Fruit fly (Drosophila melanogaster) whole organism, embryonic: ENCODE measurements around the gene FucTA.

Experiments
- Bdp1 ChIP-seq: fragments of 200-800 bp; sonication (Bioruptor generic); optimal IDR thresholded peaks from 3 replicates; lab custom pipeline; 2016; ENCODE audit warnings: missing biosample characterization, missing genetic modification characterization
- CG10267 ChIP-seq: fragments of 200-800 bp; sonication (Bioruptor generic); optimal IDR thresholded peaks from 2 replicates; lab custom pipeline; 2018; ENCODE audit warnings: missing biosample characterization, mild to moderate bottlenecking, missing genetic modification characterization, moderate library complexity
- CG10543 ChIP-seq: fragments of 200-800 bp; sonication (Bioruptor generic); optimal IDR thresholded peaks from 3 replicates; lab custom pipeline; 2017; ENCODE audit warnings: missing biosample characterization, mild to moderate bottlenecking, missing genetic modification characterization, moderate library complexity
- CG10979 ChIP-seq: fragments of 200-800 bp; sonication (Bioruptor generic); optimal IDR thresholded peaks from 2 replicates; lab custom pipeline; 2018; ENCODE audit warnings: missing biosample characterization, mild to moderate bottlenecking, missing genetic modification characterization, moderate library complexity
- CG11456 ChIP-seq: fragments of 200-800 bp; sonication (Bioruptor generic); IDR thresholded peaks from 3 replicates; pipeline ENCODE4 v1.3.6; 2022; ENCODE audit warnings: missing biosample characterization, missing genetic modification characterization
- CG11504 ChIP-seq: fragments of 200-800 bp; sonication (Bioruptor generic); optimal IDR thresholded peaks from 3 replicates; lab custom pipeline; 2019; ENCODE audit warnings: missing biosample characterization, mild to moderate bottlenecking, missing genetic modification characterization, moderate library complexity
- CG11560 ChIP-seq: fragments of 200-800 bp; sonication (Bioruptor generic); IDR thresholded peaks from 3 replicates; pipeline ENCODE4 v1.3.6; 2022; ENCODE audit warnings: missing biosample characterization, missing genetic modification characterization
- CG11723 ChIP-seq: fragments of 200-800 bp; sonication (Bioruptor generic); optimal IDR thresholded peaks from 2 replicates; lab custom pipeline; 2017; ENCODE audit warnings: missing biosample characterization, mild to moderate bottlenecking, missing genetic modification characterization
- CG12744 ChIP-seq: fragments of 200-800 bp; sonication (Bioruptor generic); optimal IDR thresholded peaks from 2 replicates; lab custom pipeline; 2016; ENCODE audit warnings: missing biosample characterization, missing genetic modification characterization
- CG14014 ChIP-seq: fragments of 200-800 bp; sonication (Bioruptor generic); IDR thresholded peaks from 2 replicates; pipeline ENCODE4 v1.3.6; 2022; ENCODE audit warnings: missing biosample characterization, missing genetic modification characterization
- CG14965 ChIP-seq: fragments of 200-800 bp; sonication (Bioruptor generic); optimal IDR thresholded peaks from 2 replicates; lab custom pipeline; 2016; ENCODE audit warnings: missing biosample characterization, missing genetic modification characterization, borderline replicate concordance
- CG1602 ChIP-seq: fragments of 200-800 bp; sonication (Bioruptor generic); optimal IDR thresholded peaks from 3 replicates; lab custom pipeline; 2016; ENCODE audit warnings: missing biosample characterization, missing genetic modification characterization
- CG16779 ChIP-seq: fragments of 200-800 bp; sonication (Bioruptor generic); IDR thresholded peaks from 2 replicates; pipeline ENCODE4 v1.3.6; 2022; ENCODE audit warnings: missing biosample characterization, missing genetic modification characterization
- CG17829 ChIP-seq: fragments of 200-800 bp; optimal IDR thresholded peaks from 2 replicates; lab custom pipeline; 2019; ENCODE audit warnings: missing biosample characterization, mild to moderate bottlenecking, missing genetic modification characterization, moderate library complexity
- CG18262 ChIP-seq: fragments of 200-800 bp; optimal IDR thresholded peaks from 3 replicates; lab custom pipeline; 2019; ENCODE audit warnings: missing biosample characterization, mild to moderate bottlenecking, missing genetic modification characterization, moderate library complexity
- CG31365 ChIP-seq: fragments of 200-800 bp; sonication (Bioruptor generic); optimal IDR thresholded peaks from 2 replicates; lab custom pipeline; 2018; ENCODE audit warnings: missing biosample characterization, mild to moderate bottlenecking, missing genetic modification characterization
- CG3407 ChIP-seq: fragments of 200-800 bp; sonication (Bioruptor generic); optimal IDR thresholded peaks from 2 replicates; lab custom pipeline; 2018; ENCODE audit warnings: missing biosample characterization, mild to moderate bottlenecking, missing genetic modification characterization
- CG4328 ChIP-seq: fragments of 200-800 bp; sonication (Bioruptor generic); optimal IDR thresholded peaks from 3 replicates; lab custom pipeline; 2017; ENCODE audit warnings: missing biosample characterization, missing genetic modification reagents, missing genetic modification characterization
- CG8281 ChIP-seq: fragments of 200-800 bp; sonication (Bioruptor generic); optimal IDR thresholded peaks from 2 replicates; lab custom pipeline; 2018; ENCODE audit warnings: missing biosample characterization, mild to moderate bottlenecking, missing genetic modification characterization, moderate library complexity
- CG8359 ChIP-seq: fragments of 200-800 bp; sonication (Bioruptor generic); optimal IDR thresholded peaks from 2 replicates; lab custom pipeline; 2017; ENCODE audit warnings: missing biosample characterization, mild to moderate bottlenecking, missing genetic modification characterization, borderline replicate concordance
- CG8944 ChIP-seq: fragments of 200-800 bp; sonication (Bioruptor generic); optimal IDR thresholded peaks from 3 replicates; lab custom pipeline; 2016; ENCODE audit warnings: missing biosample characterization, missing genetic modification characterization
- CTCF ChIP-seq: fragments of 200-800 bp; sonication (Bioruptor generic); optimal IDR thresholded peaks from 2 replicates; lab custom pipeline; 2017; ENCODE audit warnings: missing biosample characterization, mild to moderate bottlenecking, missing genetic modification characterization, moderate library complexity
- D ChIP-seq, 2 experiments: fragments of 200-800 bp in 1 of 2; fragments of >200 bp in 1 of 2; sonication (Bioruptor generic) in 1 of 2; optimal IDR thresholded peaks; 2 replicates in 1 of 2; 3 replicates in 1 of 2; lab custom pipeline; 2017; ENCODE audit warnings: mild to moderate bottlenecking in 1 of 2, missing biosample characterization in 1 of 2, missing genetic modification characterization in 1 of 2, missing genetic modification reagents in 1 of 2
- D19B ChIP-seq: fragments of 200-800 bp; sonication (Bioruptor generic); optimal IDR thresholded peaks from 2 replicates; lab custom pipeline; 2017; ENCODE audit warnings: missing biosample characterization, mild to moderate bottlenecking, missing genetic modification characterization
- Dbx ChIP-seq: fragments of 200-800 bp; sonication (Bioruptor generic); IDR thresholded peaks from 3 replicates; pipeline ENCODE4 v1.3.6; 2022; ENCODE audit warnings: missing biosample characterization, missing genetic modification characterization
- MBD-R2 ChIP-seq: fragments of 200-800 bp; sonication (Bioruptor generic); IDR thresholded peaks from 2 replicates; pipeline ENCODE4 v1.3.6; 2022; ENCODE audit warnings: missing biosample characterization, missing genetic modification characterization
- MTF-1 ChIP-seq: fragments of 200-800 bp; sonication (Bioruptor generic); optimal IDR thresholded peaks from 2 replicates; lab custom pipeline; 2018; ENCODE audit warnings: missing biosample characterization, mild to moderate bottlenecking, missing genetic modification characterization, borderline replicate concordance
- Nf-YA ChIP-seq: fragments of 200-800 bp; sonication (Bioruptor generic); IDR thresholded peaks from 2 replicates; pipeline ENCODE4 v1.3.6; 2022; ENCODE audit warnings: missing biosample characterization, missing genetic modification characterization
- Rfx ChIP-seq: fragments of 200-800 bp; sonication (Bioruptor generic); IDR thresholded peaks from 2 replicates; pipeline ENCODE4 v1.3.6; 2022; ENCODE audit warnings: missing biosample characterization, missing genetic modification characterization
- Sin3A ChIP-seq: fragments of >200 bp; optimal IDR thresholded peaks from 2 replicates; lab custom pipeline; 2018
- Sox100B ChIP-seq: fragments of 200-800 bp; sonication (Bioruptor generic); optimal IDR thresholded peaks from 3 replicates; lab custom pipeline; 2018; ENCODE audit warnings: missing biosample characterization, mild to moderate bottlenecking, missing genetic modification characterization
- Sry-β ChIP-seq: fragments of 200-800 bp; sonication (Bioruptor generic); optimal IDR thresholded peaks from 2 replicates; lab custom pipeline; 2018; ENCODE audit warnings: missing biosample characterization, mild to moderate bottlenecking, missing genetic modification characterization, moderate library complexity
- Stat92E ChIP-seq, 3 experiments: fragments of >200 bp in 2 of 3; fragments of 200-800 bp in 1 of 3; sonication (Bioruptor generic) in 1 of 3; optimal IDR thresholded peaks; 2 replicates each; lab custom pipeline; 2017 to 2019; ENCODE audit warnings: missing biosample characterization in 3 of 3, missing genetic modification characterization in 3 of 3, mild to moderate bottlenecking in 1 of 3, moderate library complexity in 1 of 3
- Trl ChIP-seq, 3 experiments: fragments of >200 bp in 2 of 3; fragments of 200-800 bp in 1 of 3; sonication (Bioruptor generic) in 1 of 3; optimal IDR thresholded peaks; 2 replicates in 1 of 3; 3 replicates in 2 of 3; lab custom pipeline; 2016 to 2017; ENCODE audit warnings: missing biosample characterization in 1 of 3, missing genetic modification characterization in 1 of 3
- Vsx1 ChIP-seq: fragments of 200-800 bp; sonication (Bioruptor generic); optimal IDR thresholded peaks from 2 replicates; lab custom pipeline; 2017; ENCODE audit warnings: missing biosample characterization, mild to moderate bottlenecking, missing genetic modification characterization, missing genetic modification reagents
- cas ChIP-seq: fragments of 200-800 bp; sonication (Bioruptor generic); IDR thresholded peaks from 2 replicates; pipeline ENCODE4 v1.3.6; 2022; ENCODE audit warnings: missing biosample characterization, missing genetic modification characterization
- chm ChIP-seq: fragments of 200-800 bp; sonication (Bioruptor generic); IDR thresholded peaks from 2 replicates; pipeline ENCODE4 v1.3.6; 2022; ENCODE audit warnings: missing biosample characterization, missing genetic modification characterization
- dan ChIP-seq: fragments of 200-800 bp; sonication (Bioruptor generic); IDR thresholded peaks from 2 replicates; pipeline ENCODE4 v1.3.6; 2022; ENCODE audit warnings: missing biosample characterization, missing genetic modification characterization
- danr ChIP-seq: fragments of 200-800 bp; sonication (Bioruptor generic); IDR thresholded peaks from 2 replicates; pipeline ENCODE4 v1.3.6; 2022; ENCODE audit warnings: missing biosample characterization, missing genetic modification characterization
- gt ChIP-seq: fragments of 200-800 bp; sonication (Bioruptor generic); IDR thresholded peaks from 2 replicates; pipeline ENCODE4 v1.3.6; 2022; ENCODE audit warnings: missing biosample characterization, missing genetic modification characterization
- pita ChIP-seq: fragments of 200-800 bp; sonication (Bioruptor generic); optimal IDR thresholded peaks from 2 replicates; lab custom pipeline; 2017; ENCODE audit warnings: missing biosample characterization, mild to moderate bottlenecking, missing genetic modification characterization
- psq ChIP-seq: fragments of 200-800 bp; sonication (Bioruptor generic); optimal IDR thresholded peaks from 2 replicates; lab custom pipeline; 2017; ENCODE audit warnings: missing biosample characterization, missing genetic modification characterization
- ro ChIP-seq: fragments of 200-800 bp; sonication (Bioruptor generic); IDR thresholded peaks from 2 replicates; pipeline ENCODE4 v1.3.6; 2022; ENCODE audit warnings: missing biosample characterization, missing genetic modification characterization
- sc ChIP-seq, 3 experiments: fragments of >200 bp in 2 of 3; fragments of 200-800 bp in 1 of 3; sonication (Bioruptor generic) in 1 of 3; optimal IDR thresholded peaks; 2 replicates in 2 of 3; 3 replicates in 1 of 3; lab custom pipeline; 2017; ENCODE audit warnings: mild to moderate bottlenecking in 1 of 3, missing biosample characterization in 1 of 3, missing genetic modification characterization in 1 of 3, missing genetic modification reagents in 1 of 3
- scrt ChIP-seq: fragments of 200-800 bp; sonication (Bioruptor generic); optimal IDR thresholded peaks from 2 replicates; lab custom pipeline; 2018; ENCODE audit warnings: missing biosample characterization, mild to moderate bottlenecking, missing genetic modification characterization, moderate library complexity
- trh ChIP-seq: fragments of 200-800 bp; sonication (Bioruptor generic); optimal IDR thresholded peaks from 2 replicates; lab custom pipeline; 2016; ENCODE audit warnings: missing biosample characterization, missing genetic modification characterization
- twi ChIP-seq: fragments of 200-800 bp; optimal IDR thresholded peaks from 2 replicates; lab custom pipeline; 2019; ENCODE audit warnings: missing biosample characterization, mild to moderate bottlenecking, missing genetic modification characterization, moderate library complexity
- usp ChIP-seq: fragments of >200 bp; optimal IDR thresholded peaks from 2 replicates; lab custom pipeline; 2017; ENCODE audit warnings: missing biosample characterization, missing genetic modification characterization
- zen2 ChIP-seq: fragments of 200-800 bp; sonication (Bioruptor generic); IDR thresholded peaks from 3 replicates; pipeline ENCODE4 v1.3.6; 2022; ENCODE audit warnings: missing biosample characterization, missing genetic modification characterization; ENCODE audit not compliant: partially characterized antibody
- zfh1 ChIP-seq: fragments of 200-800 bp; sonication (Bioruptor generic); IDR thresholded peaks from 3 replicates; pipeline ENCODE4 v1.3.6; 2022; ENCODE audit warnings: missing biosample characterization, missing genetic modification characterization

The FucTA gene

DNA sequence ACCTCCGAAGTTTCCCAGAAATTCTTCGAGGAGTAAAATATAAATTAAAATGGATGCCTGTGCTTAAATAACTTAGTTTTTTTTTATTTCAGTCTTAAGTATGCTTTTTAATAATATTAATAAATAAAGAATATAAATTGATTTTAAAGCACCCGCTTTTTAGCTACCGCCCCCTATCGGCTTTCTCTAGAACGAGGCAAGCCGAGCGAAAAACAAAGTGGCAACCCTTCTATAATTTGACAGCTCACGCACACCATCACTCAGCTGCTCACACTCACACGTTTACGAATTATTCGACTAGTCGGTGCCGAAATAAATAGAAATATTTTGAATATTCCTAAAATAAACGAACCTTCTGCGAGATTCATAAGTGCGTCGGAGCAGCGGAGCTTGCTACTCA, 14.6 kb downstream of the FucTA start, which contains the start of gene CG6878 (continued):
- no peak for TF ChIP-seq sc (optimal IDR thresholded peaks at IDR 0.05; lab: Kevin White, UChicago)
- TF ChIP-seq sc (GFP tag; optimal IDR thresholded peaks at IDR 0.05; lab: Kevin White, UChicago), result no peak
- TF ChIP-seq CG8281 (tag; lab: Kevin White, UChicago), result no peak
- peak; percentile 21 for TF ChIP-seq CG18262 (tag; lab: Kevin White, UChicago)
- no peak for TF ChIP-seq Trl (optimal IDR thresholded peaks at IDR 0.05; lab: Kevin White, UChicago)
- no peak for TF ChIP-seq Trl (GFP tag; optimal IDR thresholded peaks at IDR 0.05; lab: Kevin White, UChicago)
- peak; percentile 24; the same call in 1 of the 2 replicates for TF ChIP-seq CG14014 (GFP tag; lab: Robert Waterston, UW)
- TF ChIP-seq CG10267 (tag; lab: Kevin White, UChicago), result peak; percentile 46
- TF ChIP-seq Sox100B, result no peak
- TF ChIP-seq CG17829 (tag; lab: Kevin White, UChicago), result peak; percentile 38
- TF ChIP-seq zfh1 (GFP tag; lab: Robert Waterston, UW), result no peak
- no peak for TF ChIP-seq ro (GFP tag; lab: Robert Waterston, UW)
- peak; percentile 97 for TF ChIP-seq CTCF (GFP tag; lab: Kevin White, UChicago)
- no peak for TF ChIP-seq CG11723
- TF ChIP-seq psq (GFP tag; lab: Kevin White, UChicago), result no peak
- TF ChIP-seq cas (GFP tag; lab: Robert Waterston, UW), result no peak
- no peak for TF ChIP-seq CG14965 (GFP tag; lab: Kevin White, UChicago)
- peak; percentile 61 for TF ChIP-seq Rfx (GFP tag; lab: Robert Waterston, UW)
- TF ChIP-seq CG8359, result no peak
- TF ChIP-seq twi (tag; lab: Kevin White, UChicago), result no peak
- no peak for TF ChIP-seq gt (GFP tag; lab: Robert Waterston, UW)
- peak; percentile 70; the same call in 2 of the 3 replicates for TF ChIP-seq CG11456 (GFP tag; lab: Robert Waterston, UW)
- TF ChIP-seq zen2 (GFP tag; lab: Robert Waterston, UW), result no peak
- no peak for TF ChIP-seq CG12744 (GFP tag; lab: Kevin White, UChicago)
- TF ChIP-seq MBD-R2 (GFP tag; lab: Robert Waterston, UW), result peak; percentile 94
- no peak for TF ChIP-seq MTF-1 (GFP tag; lab: Kevin White, UChicago)
- TF ChIP-seq chm (GFP tag; lab: Robert Waterston, UW), result no peak
- TF ChIP-seq Nf-YA (GFP tag; lab: Robert Waterston, UW), result no peak
- TF ChIP-seq trh, result no peak
- no peak for TF ChIP-seq CG16779 (GFP tag; lab: Robert Waterston, UW)
- TF ChIP-seq Sin3A (lab: Kevin White, UChicago), result no peak
- TF ChIP-seq CG10543, result no peak
- TF ChIP-seq CG4328 (GFP tag; lab: Kevin White, UChicago), result no peak
- no peak for TF ChIP-seq CG1602 (GFP tag; lab: Kevin White, UChicago)
- no peak for TF ChIP-seq CG31365
- no peak for TF ChIP-seq CG8944 (GFP tag; lab: Kevin White, UChicago)
- TF ChIP-seq CG3407 (GFP tag; lab: Kevin White, UChicago), result peak; percentile 4
- peak in 1 of 3 experiments; percentile 18 for TF ChIP-seq Stat92E (GFP tag; optimal IDR thresholded peaks at IDR 0.05; lab: Kevin White, UChicago)
- no peak for TF ChIP-seq pita
- TF ChIP-seq Vsx1 (GFP tag; lab: Kevin White, UChicago), result no peak
- TF ChIP-seq scrt, result no peak
- TF ChIP-seq Bdp1 (GFP tag; lab: Kevin White, UChicago), result no peak
- TF ChIP-seq CG11504 (tag; lab: Kevin White, UChicago), result no peak
- TF ChIP-seq CG11560 (tag; lab: Robert Waterston, UW), result no peak
- no peak for TF ChIP-seq Sry-β (GFP tag; lab: Kevin White, UChicago)
- TF ChIP-seq dan (GFP tag; lab: Robert Waterston, UW), result no peak
- TF ChIP-seq danr (GFP tag; lab: Robert Waterston, UW), result no peak
- TF ChIP-seq usp (GFP tag; lab: Kevin White, UChicago), result no peak
- TF ChIP-seq Dbx (GFP tag; lab: Robert Waterston, UW), result 0 out of 3 replicates have a peak, but pooled peaks have one; percentile 31
- peak; percentile 8 for TF ChIP-seq CG10979 (tag; lab: Kevin White, UChicago)
- no peak for TF ChIP-seq D (optimal IDR thresholded peaks at IDR 0.05; lab: Kevin White, UChicago)
- no peak for TF ChIP-seq D (GFP tag; optimal IDR thresholded peaks at IDR 0.05; lab: Kevin White, UChicago)
- TF ChIP-seq D19B (GFP tag; lab: Kevin White, UChicago), result no peak
